Worm (Caenorhabditis elegans) whole organism, L4 larva: ENCODE results near the gene coq-5.

Source experiments
- F10B5.3 ChIP-seq: sonication (generic microtip); optimal IDR thresholded peaks from 2 replicates; lab custom pipeline; 2016; ENCODE audit warnings: mild to moderate bottlenecking, missing genetic modification characterization, missing compliant biosample characterization
- F37D6.2 ChIP-seq: sonication (generic microtip); optimal IDR thresholded peaks from 2 replicates; lab custom pipeline; 2016; ENCODE audit warnings: mild to moderate bottlenecking, missing genetic modification characterization, missing compliant biosample characterization
- R02D3.7 ChIP-seq: fragments of 150-350 bp; sonication (generic microtip); optimal IDR thresholded peaks from 3 replicates; lab custom pipeline; 2014; ENCODE audit warnings: missing biosample characterization, missing genetic modification characterization
- T20F7.1 ChIP-seq: fragments of 200-800 bp; sonication (Bioruptor generic); optimal IDR thresholded peaks from 2 replicates; lab custom pipeline; 2018; ENCODE audit warnings: mild to moderate bottlenecking, missing genetic modification characterization, missing compliant biosample characterization
- Y105C5A.15 ChIP-seq: fragments of 200-800 bp; sonication (Bioruptor generic); IDR thresholded peaks from 2 replicates; pipeline ENCODE4 v1.3.6; 2022; ENCODE audit warnings: missing genetic modification characterization, missing compliant biosample characterization
- Y48G9A.11 ChIP-seq: fragments of 200-800 bp; sonication (Bioruptor generic); IDR thresholded peaks from 2 replicates; pipeline ENCODE4 v1.3.6; 2022; ENCODE audit warnings: missing genetic modification reagents, missing genetic modification characterization, missing compliant biosample characterization
- ZK337.2 ChIP-seq: fragments of 200-800 bp; sonication (Bioruptor generic); IDR thresholded peaks from 2 replicates; pipeline ENCODE4 v1.3.6; 2022; ENCODE audit warnings: missing genetic modification reagents, missing genetic modification characterization, missing compliant biosample characterization
- aha-1 ChIP-seq: fragments of 150-350 bp; peaks from one replicate; lab custom pipeline; 2014; ENCODE audit warnings: missing biosample characterization, missing genetic modification characterization
- ceh-32 ChIP-seq: sonication (generic microtip); optimal IDR thresholded peaks from 2 replicates; lab custom pipeline; 2016; ENCODE audit warnings: mild to moderate bottlenecking, missing genetic modification characterization, missing compliant biosample characterization; ENCODE audit not compliant: poor library complexity
- ces-1 ChIP-seq: fragments of 150-350 bp; sonication (generic microtip); optimal IDR thresholded peaks from 4 replicates; lab custom pipeline; 2014; ENCODE audit warnings: missing biosample characterization, missing genetic modification reagents, missing genetic modification characterization
- cey-2 ChIP-seq: sonication (generic microtip); optimal IDR thresholded peaks from 3 replicates; lab custom pipeline; 2017; ENCODE audit warnings: missing genetic modification characterization, mild to moderate bottlenecking, missing compliant biosample characterization, antibody characterized with exemption, borderline replicate concordance; ENCODE audit not compliant: insufficient read depth
- ctbp-1 ChIP-seq: fragments of 200-800 bp; sonication (Bioruptor generic); IDR thresholded peaks from 2 replicates; pipeline ENCODE4 v1.3.6; 2022; ENCODE audit warnings: missing genetic modification reagents, missing genetic modification characterization, missing compliant biosample characterization
- daf-16 ChIP-seq, 3 experiments: sonication (generic microtip); optimal IDR thresholded peaks; 2 replicates each; lab custom pipeline; 2016 to 2017; ENCODE audit warnings: missing genetic modification characterization in 3 of 3, missing genetic modification reagents in 3 of 3, mild to moderate bottlenecking in 2 of 3, missing compliant biosample characterization in 2 of 3, missing biosample characterization in 1 of 3, moderate library complexity in 1 of 3
- dmd-6 ChIP-seq: fragments of 200-800 bp; sonication (Bioruptor generic); IDR thresholded peaks from 2 replicates; pipeline ENCODE4 v1.3.6; 2022; ENCODE audit warnings: missing genetic modification reagents, missing genetic modification characterization, missing compliant biosample characterization
- dmd-8 ChIP-seq: fragments of 200-800 bp; sonication (Bioruptor generic); IDR thresholded peaks from 2 replicates; pipeline ENCODE4 v1.3.6; 2022; ENCODE audit warnings: missing genetic modification characterization, missing compliant biosample characterization
- dpl-1 ChIP-seq: fragments of 150-350 bp; optimal IDR thresholded peaks from 2 replicates; lab custom pipeline; 2014; ENCODE audit warnings: missing biosample characterization, missing genetic modification reagents, missing genetic modification characterization
- duxl-1 ChIP-seq: sonication (generic microtip); optimal IDR thresholded peaks from 2 replicates; lab custom pipeline; 2016; ENCODE audit warnings: mild to moderate bottlenecking, missing genetic modification characterization, moderate library complexity, missing compliant biosample characterization; ENCODE audit not compliant: poor library complexity
- dve-1 ChIP-seq: sonication (generic microtip); optimal IDR thresholded peaks from 2 replicates; lab custom pipeline; 2017; ENCODE audit warnings: antibody characterized with exemption, mild to moderate bottlenecking, missing genetic modification characterization, missing compliant biosample characterization; ENCODE audit not compliant: insufficient read depth
- gei-8 ChIP-seq: fragments of 200-800 bp; sonication (Bioruptor generic); optimal IDR thresholded peaks from 2 replicates; lab custom pipeline; 2018; ENCODE audit warnings: mild to moderate bottlenecking, missing genetic modification characterization, missing compliant biosample characterization
- hif-1 ChIP-seq, 2 experiments: sonication (generic microtip); optimal IDR thresholded peaks; 2 replicates each; lab custom pipeline; 2016 to 2017; ENCODE audit warnings: missing compliant biosample characterization in 2 of 2, missing genetic modification characterization in 2 of 2, missing genetic modification reagents in 2 of 2, missing genotype in 2 of 2, mild to moderate bottlenecking in 1 of 2
- jun-1 ChIP-seq: fragments of 150-350 bp; optimal IDR thresholded peaks from 2 replicates; lab custom pipeline; 2014; ENCODE audit warnings: missing biosample characterization, missing genetic modification reagents, missing genetic modification characterization
- lim-7 ChIP-seq: fragments of 200-800 bp; sonication (Bioruptor generic); IDR thresholded peaks from 2 replicates; pipeline ENCODE4 v1.3.6; 2022; ENCODE audit warnings: missing genetic modification characterization, missing compliant biosample characterization
- lin-29 ChIP-seq: fragments of 200-800 bp; sonication (Bioruptor generic); IDR thresholded peaks from 2 replicates; pipeline ENCODE4 v1.3.6; 2022; ENCODE audit warnings: missing genetic modification reagents, missing genetic modification characterization, missing compliant biosample characterization
- lin-39 ChIP-seq: fragments of 150-350 bp; optimal IDR thresholded peaks from 2 replicates; lab custom pipeline; 2014; ENCODE audit warnings: missing biosample characterization, missing genetic modification reagents, missing genetic modification characterization
- lir-3 ChIP-seq: sonication (generic microtip); optimal IDR thresholded peaks from 2 replicates; lab custom pipeline; 2016; ENCODE audit warnings: mild to moderate bottlenecking, missing genetic modification characterization, missing compliant biosample characterization
- lsy-2 ChIP-seq, 2 experiments: fragments of 150-350 bp in 1 of 2; sonication (generic microtip) in 1 of 2; optimal IDR thresholded peaks; 2 replicates each; lab custom pipeline; 2014 to 2017; ENCODE audit warnings: missing biosample characterization in 2 of 2, missing genetic modification characterization in 2 of 2
- madf-5 ChIP-seq, 2 experiments: fragments of 200-800 bp; sonication (Bioruptor generic); IDR thresholded peaks; 2 replicates each; pipeline ENCODE4 v1.3.6; 2022; ENCODE audit warnings: missing compliant biosample characterization in 2 of 2, missing genetic modification characterization in 2 of 2
- mdl-1 ChIP-seq, 2 experiments: fragments of 150-350 bp in 1 of 2; sonication (generic microtip) in 1 of 2; optimal IDR thresholded peaks; 2 replicates each; lab custom pipeline; 2014 to 2017; ENCODE audit warnings: missing biosample characterization in 2 of 2, missing genetic modification characterization in 2 of 2
- mes-2 ChIP-seq: sonication (generic microtip); optimal IDR thresholded peaks from 2 replicates; lab custom pipeline; 2016; ENCODE audit warnings: missing genotype, mild to moderate bottlenecking, missing genetic modification characterization, missing compliant biosample characterization; ENCODE audit not compliant: poor library complexity, severe bottlenecking
- nhr-102 ChIP-seq: sonication (generic microtip); optimal IDR thresholded peaks from 2 replicates; lab custom pipeline; 2016; ENCODE audit warnings: mild to moderate bottlenecking, missing genetic modification characterization, moderate library complexity, missing compliant biosample characterization
- nhr-111 ChIP-seq: fragments of 200-800 bp; sonication (Bioruptor generic); optimal IDR thresholded peaks from 2 replicates; lab custom pipeline; 2018; ENCODE audit warnings: mild to moderate bottlenecking, missing genetic modification characterization, missing compliant biosample characterization
- nhr-48 ChIP-seq: sonication (generic microtip); optimal IDR thresholded peaks from 2 replicates; lab custom pipeline; 2016; ENCODE audit warnings: mild to moderate bottlenecking, missing genetic modification characterization, missing compliant biosample characterization
- nhr-76 ChIP-seq: fragments of 150-350 bp; optimal IDR thresholded peaks from 2 replicates; lab custom pipeline; 2014; ENCODE audit warnings: missing biosample characterization, missing genetic modification characterization
- nhr-77 ChIP-seq: fragments of 150-350 bp; optimal IDR thresholded peaks from 2 replicates; lab custom pipeline; 2014; ENCODE audit warnings: missing biosample characterization, missing genetic modification characterization
- rbr-2 ChIP-seq: sonication (generic microtip); optimal IDR thresholded peaks from 2 replicates; lab custom pipeline; 2016; ENCODE audit warnings: missing genotype, missing genetic modification characterization, missing compliant biosample characterization
- snpc-1.2 ChIP-seq: fragments of 200-800 bp; sonication (Bioruptor generic); IDR thresholded peaks from 2 replicates; pipeline ENCODE4 v1.3.6; 2022; ENCODE audit warnings: missing genetic modification reagents, missing genetic modification characterization, missing compliant biosample characterization
- unc-39 ChIP-seq: sonication (generic microtip); optimal IDR thresholded peaks from 2 replicates; lab custom pipeline; 2017; ENCODE audit warnings: missing biosample characterization, missing genetic modification characterization
- unc-62 ChIP-seq, 3 experiments: fragments of 150-350 bp in 1 of 3; sonication (generic microtip); optimal IDR thresholded peaks in 2 of 3; peaks in 1 of 3; 1 replicate in 1 of 3; 2 replicates in 2 of 3; lab custom pipeline; 2014 to 2017; ENCODE audit warnings: missing biosample characterization in 3 of 3, missing genetic modification characterization in 3 of 3, missing genetic modification reagents in 3 of 3, missing genotype in 1 of 3
- zip-2 ChIP-seq: fragments of 150-350 bp; optimal IDR thresholded peaks from 2 replicates; lab custom pipeline; 2014; ENCODE audit warnings: missing biosample characterization, missing genetic modification characterization

The coq-5 gene

DNA sequence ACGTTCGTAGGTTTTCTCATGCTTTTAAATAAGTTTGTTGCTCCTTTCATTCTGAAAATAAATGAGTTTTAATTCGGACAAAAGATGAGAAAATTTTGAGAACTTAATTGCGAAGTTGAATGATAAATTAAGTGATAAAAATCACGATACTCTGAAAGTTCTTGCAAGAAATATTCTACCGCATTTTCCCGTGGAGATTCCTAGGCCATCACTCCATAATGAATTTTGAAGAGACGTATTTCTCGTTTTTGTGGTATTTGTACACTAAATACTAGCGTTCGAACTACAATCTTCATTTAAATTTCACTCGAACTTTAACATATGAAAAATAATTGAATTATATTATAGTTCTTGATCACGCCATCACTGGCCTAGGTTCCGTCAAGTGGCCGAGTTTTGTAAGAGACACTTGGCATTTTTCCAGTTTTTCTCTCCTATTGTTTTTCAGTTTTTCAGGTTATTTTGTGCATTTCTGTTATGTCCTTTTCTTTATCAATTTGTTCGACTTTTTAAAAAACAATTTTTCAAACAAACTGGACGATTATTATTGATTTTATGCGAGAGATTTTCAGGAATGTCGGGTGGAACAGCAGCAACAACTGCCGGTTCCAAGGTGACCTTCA lies at the start of gene coq-5, which contains the start of gene ufm-1 (continued):
- TF ChIP-seq duxl-1 (tag; lab: Kevin White, UChicago) (no peak), nhr-102 (tag; lab: Kevin White, UChicago) (peak; percentile 3), lsy-2 (tag; optimal IDR thresholded peaks at IDR 0.05; lab: Kevin White, UChicago) (peak in 1 of 2 experiments; percentile 18), ceh-32 (tag; lab: Kevin White, UChicago) (no peak), ctbp-1 (no peak), ces-1 (GFP tag; lab: Kevin White, UChicago) (no peak), hif-1 (tag; optimal IDR thresholded peaks at IDR 0.05; lab: Kevin White, UChicago) (peak in 1 of 2 experiments; percentile 72), cey-2 (tag; lab: Kevin White, UChicago) (no peak), dpl-1 (GFP tag; lab: Kevin White, UChicago) (peak; percentile 31), R02D3.7 (tag; lab: Kevin White, UChicago) (no peak)

DNA sequence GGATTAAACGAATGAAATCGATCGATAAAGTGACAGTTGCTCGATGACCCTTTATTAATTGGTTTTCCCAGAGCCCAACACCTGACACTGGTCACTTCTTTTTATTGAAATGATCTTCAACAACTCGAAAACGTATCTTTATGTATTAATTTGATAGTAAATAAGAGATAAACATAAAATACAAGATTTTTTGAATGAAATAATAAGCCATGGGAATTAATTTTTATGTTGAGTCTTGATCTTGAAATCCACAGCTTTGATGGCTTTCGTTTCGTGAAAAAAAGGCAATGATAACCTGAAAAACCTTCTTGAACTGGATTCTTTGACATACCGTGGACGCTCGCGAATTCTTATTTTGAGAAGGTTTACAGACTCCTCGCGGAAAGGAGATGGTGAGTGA lies 49.3 kb upstream of the coq-5 start, which contains the start of gene pcp-5:
pcp-5 (minus strand) TSS at position 101 of the 400 bp plus-strand sequence.
- no peak for TF ChIP-seq snpc-1.2 (GFP tag; lab: Robert Waterston, UW)
- TF ChIP-seq daf-16 (GFP tag; optimal IDR thresholded peaks at IDR 0.05; lab: Kevin White, UChicago), result peak in 1 of 2 experiments; percentile 19
- no peak for TF ChIP-seq daf-16 (tag; optimal IDR thresholded peaks at IDR 0.05; lab: Kevin White, UChicago)
- no peak for TF ChIP-seq dmd-8 (GFP tag; lab: Robert Waterston, UW)

DNA sequence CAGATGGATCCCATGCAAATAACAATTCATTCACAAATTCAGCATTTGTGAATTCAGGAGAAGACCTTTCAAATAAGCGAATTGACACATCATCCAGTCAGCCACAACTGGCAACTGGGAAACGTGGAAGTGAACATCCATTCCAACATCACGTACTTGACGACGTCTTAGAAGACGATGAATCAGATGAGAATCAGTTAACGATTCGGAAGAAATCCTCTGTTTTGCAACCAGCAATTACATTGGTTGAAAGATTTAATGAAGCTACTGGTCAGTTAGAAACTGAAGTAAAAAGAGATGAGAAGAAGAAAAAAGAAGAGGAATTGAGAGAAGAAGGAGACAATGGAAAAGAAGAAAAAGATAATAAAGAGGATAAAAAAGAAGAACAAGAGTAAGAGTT lies 45.2 kb upstream of the coq-5 start:
- TF ChIP-seq unc-62 (GFP tag; optimal IDR thresholded peaks at IDR 0.05 in 1 of 2; lab: Kevin White, UChicago) (peak in 1 of 2 experiments; percentile 91), unc-62 (tag; optimal IDR thresholded peaks at IDR 0.05; lab: Kevin White, UChicago) (no peak), nhr-76 (tag; lab: Kevin White, UChicago) (no peak), aha-1 (tag; lab: Kevin White, UChicago) (peak; percentile 43), F10B5.3 (tag; lab: Kevin White, UChicago) (no peak)

DNA sequence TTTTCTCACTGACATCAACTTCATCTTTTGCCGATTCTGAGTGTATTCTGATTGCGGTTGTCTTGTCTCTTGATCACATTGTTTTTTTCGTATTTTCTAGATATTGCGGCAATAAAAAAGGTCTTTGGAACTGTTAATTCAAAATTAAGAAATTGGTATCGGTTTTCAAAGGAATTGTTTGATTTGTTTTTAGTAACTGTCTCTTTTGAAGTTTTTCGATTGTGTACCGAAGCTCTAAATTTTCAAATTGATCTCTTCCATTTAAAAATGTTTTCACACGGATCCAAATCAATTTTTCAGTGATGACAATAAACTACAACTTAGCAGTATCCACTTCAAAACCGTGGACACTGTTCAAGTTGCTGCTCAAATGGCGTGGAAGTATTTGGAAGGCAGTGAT lies 42.5 kb upstream of the coq-5 start, which contains the start of gene best-24:
best-24 (plus strand) TSS at position 301 of the 400 bp plus-strand sequence.
- TF ChIP-seq unc-39, result no peak
- TF ChIP-seq Y105C5A.15, result no peak
- no peak for TF ChIP-seq unc-62 (GFP tag; optimal IDR thresholded peaks at IDR 0.05 in 1 of 2; lab: Kevin White, UChicago)
- TF ChIP-seq unc-62 (tag; optimal IDR thresholded peaks at IDR 0.05; lab: Kevin White, UChicago), result no peak
- no peak for TF ChIP-seq mes-2 (tag; lab: Kevin White, UChicago)

DNA sequence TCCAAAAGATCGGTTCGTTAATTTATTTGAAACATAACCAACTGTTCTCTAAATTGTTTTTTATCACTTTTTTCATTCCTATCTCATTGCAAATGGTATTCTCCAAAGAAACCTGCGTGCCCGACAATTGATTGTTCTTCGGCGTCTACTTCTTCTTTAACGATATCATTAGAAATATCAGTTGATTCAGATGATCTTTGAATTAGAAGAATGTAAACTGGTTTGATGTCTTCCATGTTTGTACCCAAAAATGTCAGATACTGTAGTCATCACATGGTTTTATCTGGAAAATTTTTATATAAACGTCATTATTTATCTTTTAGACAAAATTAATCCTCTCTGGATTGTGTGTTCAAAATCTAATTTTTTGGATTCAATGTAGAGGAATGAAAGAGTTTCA lies 39.5 kb upstream of the coq-5 start:
- no peak for TF ChIP-seq lin-39 (tag; lab: Kevin White, UChicago)
- peak; percentile 34 for TF ChIP-seq T20F7.1 (GFP tag; lab: Kevin White, UChicago)
- TF ChIP-seq gei-8, result no peak
- no peak for TF ChIP-seq unc-62 (GFP tag; optimal IDR thresholded peaks at IDR 0.05 in 1 of 2; lab: Kevin White, UChicago)
- no peak for TF ChIP-seq unc-62 (tag; optimal IDR thresholded peaks at IDR 0.05; lab: Kevin White, UChicago)
- no peak for TF ChIP-seq zip-2 (tag; lab: Kevin White, UChicago)
- TF ChIP-seq ZK337.2 (GFP tag; lab: Robert Waterston, UW), result no peak
- TF ChIP-seq nhr-77, result no peak
- peak; percentile 37; the same call in 1 of the 2 replicates for TF ChIP-seq dmd-6 (GFP tag; lab: Robert Waterston, UW)
- no peak for TF ChIP-seq rbr-2 (tag; lab: Kevin White, UChicago)
- TF ChIP-seq lin-29 (GFP tag; lab: Robert Waterston, UW), result no peak
- no peak for TF ChIP-seq jun-1
- peak in 1 of 2 experiments; percentile 52 for TF ChIP-seq mdl-1 (tag; optimal IDR thresholded peaks at IDR 0.05; lab: Kevin White, UChicago)
- TF ChIP-seq lir-3, result no peak
- no peak for TF ChIP-seq lim-7
- no peak for TF ChIP-seq Y48G9A.11 (GFP tag; lab: Robert Waterston, UW)
- TF ChIP-seq dve-1, result peak; percentile 44
- TF ChIP-seq aha-1 (tag; lab: Kevin White, UChicago), result no peak
- TF ChIP-seq F37D6.2 (tag; lab: Kevin White, UChicago), result no peak
- TF ChIP-seq ceh-32 (tag; lab: Kevin White, UChicago), result no peak
- no peak for TF ChIP-seq madf-5 (GFP tag; IDR thresholded peaks at IDR 0.05; lab: Robert Waterston, UW)
- TF ChIP-seq nhr-111 (GFP tag; lab: Kevin White, UChicago), result no peak
- TF ChIP-seq nhr-48 (tag; lab: Kevin White, UChicago), result peak; percentile 36
- TF ChIP-seq unc-39, result no peak
- no peak for TF ChIP-seq dpl-1 (GFP tag; lab: Kevin White, UChicago)
